Fruit fly (Drosophila melanogaster) whole organism, embryonic: ENCODE results near the gene cd.
A peak's percentile ranks its signal among the peaks of the same experiment; 100 is the strongest.

ENCODE experiments used
- Ada2b ChIP-seq: fragments of 200-800 bp; sonication (Bioruptor generic); IDR thresholded peaks from 2 replicates; pipeline ENCODE4 v1.3.6; 2022; ENCODE audit warnings: missing biosample characterization, missing genetic modification characterization
- CG10267 ChIP-seq: fragments of 200-800 bp; sonication (Bioruptor generic); optimal IDR thresholded peaks from 2 replicates; lab custom pipeline; 2018; ENCODE audit warnings: missing biosample characterization, mild to moderate bottlenecking, missing genetic modification characterization, moderate library complexity
- CG10959 ChIP-seq: fragments of 200-800 bp; sonication (Bioruptor generic); IDR thresholded peaks from 2 replicates; pipeline ENCODE4 v1.3.6; 2022; ENCODE audit warnings: missing biosample characterization, missing genetic modification characterization
- CG11695 ChIP-seq: fragments of 200-800 bp; sonication (Bioruptor generic); IDR thresholded peaks from 3 replicates; pipeline ENCODE4 v1.3.6; 2022; ENCODE audit warnings: missing biosample characterization, missing genetic modification characterization
- CG12104 ChIP-seq: fragments of 200-800 bp; sonication (Bioruptor generic); optimal IDR thresholded peaks from 3 replicates; lab custom pipeline; 2016; ENCODE audit warnings: missing biosample characterization, missing genetic modification characterization
- CG12236 ChIP-seq: fragments of 200-800 bp; sonication (Bioruptor generic); optimal IDR thresholded peaks from 2 replicates; lab custom pipeline; 2016; ENCODE audit warnings: missing biosample characterization, missing genetic modification characterization
- CG12769 ChIP-seq: fragments of 200-800 bp; sonication (Bioruptor generic); optimal IDR thresholded peaks from 2 replicates; lab custom pipeline; 2019; ENCODE audit warnings: missing biosample characterization, mild to moderate bottlenecking, missing genetic modification characterization, moderate library complexity
- CG13287 ChIP-seq: fragments of 200-800 bp; sonication (Bioruptor generic); IDR thresholded peaks from 2 replicates; pipeline ENCODE4 v1.3.6; 2022; ENCODE audit warnings: missing biosample characterization, missing genetic modification characterization; ENCODE audit not compliant: partially characterized antibody
- CG13424 ChIP-seq: fragments of 200-800 bp; sonication (Bioruptor generic); optimal IDR thresholded peaks from 2 replicates; lab custom pipeline; 2019; ENCODE audit warnings: missing biosample characterization, mild to moderate bottlenecking, missing genetic modification characterization, moderate library complexity
- CG15269 ChIP-seq: fragments of 200-800 bp; sonication (Bioruptor generic); optimal IDR thresholded peaks from 2 replicates; lab custom pipeline; 2018; ENCODE audit warnings: missing biosample characterization, mild to moderate bottlenecking, missing genetic modification characterization, moderate library complexity
- CG16863 ChIP-seq: fragments of 200-800 bp; sonication (Bioruptor generic); optimal IDR thresholded peaks from 3 replicates; lab custom pipeline; 2016; ENCODE audit warnings: missing biosample characterization, missing genetic modification characterization
- CG17361 ChIP-seq: fragments of 200-800 bp; sonication (Bioruptor generic); IDR thresholded peaks from 3 replicates; pipeline ENCODE4 v1.3.6; 2022; ENCODE audit warnings: missing biosample characterization, missing genetic modification characterization
- CG17385 ChIP-seq: fragments of 200-800 bp; sonication (Bioruptor generic); optimal IDR thresholded peaks from 3 replicates; lab custom pipeline; 2018; ENCODE audit warnings: missing biosample characterization, mild to moderate bottlenecking, missing genetic modification characterization
- CG18599 ChIP-seq: fragments of 200-800 bp; sonication (Bioruptor generic); optimal IDR thresholded peaks from 3 replicates; lab custom pipeline; 2017; ENCODE audit warnings: missing biosample characterization, missing genetic modification characterization, mild to moderate bottlenecking, moderate library complexity, missing genetic modification reagents
- CG2120 ChIP-seq: fragments of 200-800 bp; sonication (Bioruptor generic); optimal IDR thresholded peaks from 3 replicates; lab custom pipeline; 2016; ENCODE audit warnings: missing biosample characterization, missing genetic modification characterization
- CG2712 ChIP-seq: fragments of 200-800 bp; optimal IDR thresholded peaks from 3 replicates; lab custom pipeline; 2019; ENCODE audit warnings: missing biosample characterization, mild to moderate bottlenecking, missing genetic modification characterization, moderate library complexity
- CG3163 ChIP-seq: fragments of 200-800 bp; sonication (Bioruptor generic); optimal IDR thresholded peaks from 3 replicates; lab custom pipeline; 2016; ENCODE audit warnings: missing biosample characterization, missing genetic modification characterization
- CG34422 ChIP-seq: fragments of 200-800 bp; sonication (Bioruptor generic); IDR thresholded peaks from 3 replicates; pipeline ENCODE4 v1.3.6; 2022; ENCODE audit warnings: missing biosample characterization, missing genetic modification characterization
- CG4707 ChIP-seq: fragments of 200-800 bp; sonication (Bioruptor generic); optimal IDR thresholded peaks from 2 replicates; lab custom pipeline; 2018; ENCODE audit warnings: missing biosample characterization, mild to moderate bottlenecking, missing genetic modification characterization, moderate library complexity
- CG5245 ChIP-seq: fragments of 200-800 bp; sonication (Bioruptor generic); optimal IDR thresholded peaks from 3 replicates; lab custom pipeline; 2016; ENCODE audit warnings: missing biosample characterization, missing genetic modification characterization
- CG6175 ChIP-seq: fragments of 200-800 bp; sonication (Bioruptor generic); IDR thresholded peaks from 3 replicates; pipeline ENCODE4 v1.3.6; 2022; ENCODE audit warnings: missing biosample characterization, missing genetic modification characterization
- CG8290 ChIP-seq, 3 experiments: fragments of 200-800 bp; sonication (Bioruptor generic); optimal IDR thresholded peaks; 2 replicates each; lab custom pipeline; 2016 to 2019; ENCODE audit warnings: missing biosample characterization in 3 of 3, missing genetic modification characterization in 3 of 3, mild to moderate bottlenecking in 2 of 3, moderate library complexity in 1 of 3
- CG8388 ChIP-seq: fragments of 200-800 bp; sonication (Bioruptor generic); optimal IDR thresholded peaks from 2 replicates; lab custom pipeline; 2019; ENCODE audit warnings: missing biosample characterization, mild to moderate bottlenecking, missing genetic modification characterization, moderate library complexity
- CG9727 ChIP-seq: fragments of 200-800 bp; sonication (Bioruptor generic); optimal IDR thresholded peaks from 3 replicates; lab custom pipeline; 2017; ENCODE audit warnings: missing biosample characterization, mild to moderate bottlenecking, missing genetic modification characterization
- Chrac-16 ChIP-seq: fragments of 200-800 bp; sonication (Bioruptor generic); optimal IDR thresholded peaks from 3 replicates; lab custom pipeline; 2016; ENCODE audit warnings: missing biosample characterization, missing genetic modification characterization
- Dbx ChIP-seq: fragments of 200-800 bp; sonication (Bioruptor generic); IDR thresholded peaks from 3 replicates; pipeline ENCODE4 v1.3.6; 2022; ENCODE audit warnings: missing biosample characterization, missing genetic modification characterization
- Gug ChIP-seq: fragments of 200-800 bp; sonication (Bioruptor generic); IDR thresholded peaks from 4 replicates; pipeline ENCODE4 v1.3.6; 2022; ENCODE audit warnings: missing biosample characterization, missing genetic modification characterization
- H15 ChIP-seq: fragments of 200-800 bp; sonication (Bioruptor generic); IDR thresholded peaks from 3 replicates; pipeline ENCODE4 v1.3.6; 2022; ENCODE audit warnings: missing biosample characterization, missing genetic modification characterization
- Myb ChIP-seq: fragments of 200-800 bp; sonication (Bioruptor generic); optimal IDR thresholded peaks from 2 replicates; lab custom pipeline; 2016; ENCODE audit warnings: missing biosample characterization, missing genetic modification characterization
- NfI ChIP-seq: fragments of 200-800 bp; sonication (Bioruptor generic); optimal IDR thresholded peaks from 3 replicates; lab custom pipeline; 2018; ENCODE audit warnings: missing biosample characterization, mild to moderate bottlenecking, missing genetic modification characterization, moderate library complexity
- Ptx1 ChIP-seq: fragments of 200-800 bp; sonication (Bioruptor generic); IDR thresholded peaks from 2 replicates; pipeline ENCODE4 v1.3.6; 2022; ENCODE audit warnings: missing biosample characterization, missing genetic modification characterization
- Side ChIP-seq: fragments of 200-800 bp; sonication (Bioruptor generic); optimal IDR thresholded peaks from 2 replicates; lab custom pipeline; 2016; ENCODE audit warnings: missing biosample characterization, missing genetic modification characterization
- bigmax ChIP-seq: fragments of 200-800 bp; sonication (Bioruptor generic); optimal IDR thresholded peaks from 2 replicates; lab custom pipeline; 2018; ENCODE audit warnings: missing biosample characterization, mild to moderate bottlenecking, missing genetic modification characterization
- danr ChIP-seq: fragments of 200-800 bp; sonication (Bioruptor generic); IDR thresholded peaks from 2 replicates; pipeline ENCODE4 v1.3.6; 2022; ENCODE audit warnings: missing biosample characterization, missing genetic modification characterization
- dimm ChIP-seq: fragments of 200-800 bp; sonication (Bioruptor generic); IDR thresholded peaks from 2 replicates; pipeline ENCODE4 v1.3.6; 2022; ENCODE audit warnings: missing biosample characterization, missing genetic modification characterization
- dmrt99B ChIP-seq: fragments of 200-800 bp; sonication (Bioruptor generic); optimal IDR thresholded peaks from 2 replicates; lab custom pipeline; 2018; ENCODE audit warnings: missing biosample characterization, mild to moderate bottlenecking, missing genetic modification characterization, moderate library complexity
- esg ChIP-seq: fragments of 200-800 bp; sonication (Bioruptor generic); conservative IDR thresholded peaks from 2 replicates; pipeline ENCODE4 v1.3.6; 2022; ENCODE audit warnings: missing biosample characterization, missing genetic modification characterization
- fd96Cb ChIP-seq: fragments of 200-800 bp; sonication (Bioruptor generic); optimal IDR thresholded peaks from 2 replicates; lab custom pipeline; 2018; ENCODE audit warnings: missing biosample characterization, mild to moderate bottlenecking, missing genetic modification characterization, moderate library complexity
- ind ChIP-seq: fragments of 200-800 bp; sonication (Bioruptor generic); optimal IDR thresholded peaks from 3 replicates; lab custom pipeline; 2016; ENCODE audit warnings: missing biosample characterization, missing genetic modification characterization
- lola ChIP-seq, 3 experiments: fragments of >200 bp in 2 of 3; fragments of 200-800 bp in 1 of 3; sonication (Bioruptor generic) in 1 of 3; optimal IDR thresholded peaks; 2 replicates each; lab custom pipeline; 2017 to 2019; ENCODE audit warnings: missing biosample characterization in 3 of 3, missing genetic modification characterization in 3 of 3, mild to moderate bottlenecking in 1 of 3, moderate library complexity in 1 of 3
- nmo ChIP-seq: fragments of 200-800 bp; sonication (Bioruptor generic); optimal IDR thresholded peaks from 2 replicates; lab custom pipeline; 2018; ENCODE audit warnings: missing biosample characterization, mild to moderate bottlenecking, missing genetic modification characterization, moderate library complexity
- phol ChIP-seq: fragments of 200-800 bp; sonication (Bioruptor generic); optimal IDR thresholded peaks from 3 replicates; lab custom pipeline; 2018; ENCODE audit warnings: missing biosample characterization, mild to moderate bottlenecking, missing genetic modification characterization, moderate library complexity
- pita ChIP-seq: fragments of 200-800 bp; sonication (Bioruptor generic); optimal IDR thresholded peaks from 2 replicates; lab custom pipeline; 2017; ENCODE audit warnings: missing biosample characterization, mild to moderate bottlenecking, missing genetic modification characterization
- sc ChIP-seq, 3 experiments: fragments of >200 bp in 2 of 3; fragments of 200-800 bp in 1 of 3; sonication (Bioruptor generic) in 1 of 3; optimal IDR thresholded peaks; 2 replicates in 2 of 3; 3 replicates in 1 of 3; lab custom pipeline; 2017; ENCODE audit warnings: mild to moderate bottlenecking in 1 of 3, missing biosample characterization in 1 of 3, missing genetic modification characterization in 1 of 3, missing genetic modification reagents in 1 of 3
- sr ChIP-seq: fragments of 200-800 bp; sonication (Bioruptor generic); IDR thresholded peaks from 3 replicates; pipeline ENCODE4 v1.3.6; 2022; ENCODE audit warnings: missing biosample characterization, missing genetic modification characterization
- tin ChIP-seq: fragments of 200-800 bp; sonication (Bioruptor generic); optimal IDR thresholded peaks from 3 replicates; lab custom pipeline; 2016; ENCODE audit warnings: missing biosample characterization, missing genetic modification characterization
- zf30C ChIP-seq: fragments of 200-800 bp; sonication (Bioruptor generic); optimal IDR thresholded peaks from 3 replicates; lab custom pipeline; 2018; ENCODE audit warnings: missing biosample characterization, mild to moderate bottlenecking, missing genetic modification characterization
- zfh1 ChIP-seq: fragments of 200-800 bp; sonication (Bioruptor generic); IDR thresholded peaks from 3 replicates; pipeline ENCODE4 v1.3.6; 2022; ENCODE audit warnings: missing biosample characterization, missing genetic modification characterization
- zfh2 ChIP-seq: fragments of 200-800 bp; sonication (Bioruptor generic); optimal IDR thresholded peaks from 2 replicates; lab custom pipeline; 2016; ENCODE audit warnings: missing biosample characterization, missing genetic modification characterization

The cd gene

DNA sequence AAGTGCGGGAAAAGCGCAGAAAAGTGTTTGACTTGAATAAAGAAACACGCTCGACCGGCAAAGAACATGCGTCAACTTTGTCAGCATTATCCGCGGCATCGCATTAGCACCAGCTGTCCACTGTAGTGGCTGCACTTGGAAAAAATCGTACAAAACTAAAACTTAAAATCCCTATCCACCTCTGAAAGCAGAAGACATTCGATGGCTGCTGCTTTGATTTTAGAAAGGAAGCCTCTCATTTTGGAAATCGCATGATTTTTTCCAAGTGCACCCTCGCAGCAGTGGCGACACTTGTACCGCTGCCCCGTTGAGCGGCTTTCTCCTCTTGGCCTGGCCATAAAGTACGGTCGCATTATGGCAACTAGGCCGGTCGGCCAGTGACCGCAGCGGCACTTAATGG is 30.5 kb upstream of the cd start (continued):
- peak; percentile 27 for TF ChIP-seq tin (GFP tag; lab: Kevin White, UChicago)
- TF ChIP-seq Dbx (GFP tag; lab: Robert Waterston, UW), result peak; percentile 46; the same call in 1 of the 3 replicates
- peak; percentile 30 for TF ChIP-seq CG9727 (GFP tag; lab: Kevin White, UChicago)
- peak; percentile 48 for TF ChIP-seq phol (tag; lab: Kevin White, UChicago)
- no peak for TF ChIP-seq pita (GFP tag; lab: Kevin White, UChicago)
- TF ChIP-seq dmrt99B (tag; lab: Kevin White, UChicago), result peak; percentile 54
- 0 out of 3 replicates have a peak, but pooled peaks have one; percentile 31 for TF ChIP-seq sr (GFP tag; lab: Robert Waterston, UW)
- peak; percentile 43 for TF ChIP-seq fd96Cb (tag; lab: Kevin White, UChicago)
- TF ChIP-seq zfh2 (GFP tag; lab: Kevin White, UChicago), result no peak
- TF ChIP-seq CG17385, result peak; percentile 38
- TF ChIP-seq lola (GFP tag; optimal IDR thresholded peaks at IDR 0.05; lab: Kevin White, UChicago), result no peak
- TF ChIP-seq CG12236 (GFP tag; lab: Kevin White, UChicago), result peak; percentile 37
- peak; percentile 62; the same call in 3 of the 4 replicates for TF ChIP-seq Gug (GFP tag; lab: Robert Waterston, UW)
- no peak for TF ChIP-seq CG10267 (tag; lab: Kevin White, UChicago)
- TF ChIP-seq CG13287 (GFP tag; lab: Robert Waterston, UW), result no peak
- TF ChIP-seq CG12769 (tag; lab: Kevin White, UChicago), result peak; percentile 26
- peak; percentile 18 for TF ChIP-seq CG16863 (GFP tag; lab: Kevin White, UChicago)
- 0 out of 3 replicates have a peak, but pooled peaks have one; percentile 22 for TF ChIP-seq CG17361 (GFP tag; lab: Robert Waterston, UW)
- TF ChIP-seq sc (optimal IDR thresholded peaks at IDR 0.05; lab: Kevin White, UChicago), result no peak
- TF ChIP-seq sc (GFP tag; optimal IDR thresholded peaks at IDR 0.05; lab: Kevin White, UChicago), result peak; percentile 30
- peak; percentile 12 for TF ChIP-seq Myb (GFP tag; lab: Kevin White, UChicago)
- TF ChIP-seq CG15269 (tag; lab: Kevin White, UChicago), result peak; percentile 21
- TF ChIP-seq CG10959, result 0 out of 2 replicates have a peak, but pooled peaks have one; percentile 43
- TF ChIP-seq Side (GFP tag; lab: Kevin White, UChicago), result peak; percentile 15
- no peak for TF ChIP-seq zf30C
- TF ChIP-seq CG2712 (tag; lab: Kevin White, UChicago), result peak; percentile 45
- TF ChIP-seq bigmax (GFP tag; lab: Kevin White, UChicago), result no peak
- TF ChIP-seq NfI (GFP tag; lab: Kevin White, UChicago), result peak; percentile 29
- TF ChIP-seq danr (GFP tag; lab: Robert Waterston, UW), result peak; percentile 26; the same call in 1 of the 2 replicates
- peak; percentile 47 for TF ChIP-seq CG2120 (GFP tag; lab: Kevin White, UChicago)
- peak; percentile 47; the same call in 1 of the 2 replicates for TF ChIP-seq Ptx1 (GFP tag; lab: Robert Waterston, UW)
- peak; percentile 24 for TF ChIP-seq Chrac-16 (GFP tag; lab: Kevin White, UChicago)
- peak; percentile 33 for TF ChIP-seq CG8388 (GFP tag; lab: Kevin White, UChicago)
- peak; percentile 59 for TF ChIP-seq nmo (GFP tag; lab: Kevin White, UChicago)
- TF ChIP-seq CG5245 (GFP tag; lab: Kevin White, UChicago), result peak; percentile 51
- peak; percentile 17 for TF ChIP-seq CG4707 (GFP tag; lab: Kevin White, UChicago)
- TF ChIP-seq dimm (GFP tag; lab: Robert Waterston, UW), result 0 out of 2 replicates have a peak, but pooled peaks have one; percentile 37
- peak; percentile 32 for TF ChIP-seq CG13424 (tag; lab: Kevin White, UChicago)
- peak; percentile 68; the same call in 2 of the 3 replicates for TF ChIP-seq zfh1
- TF ChIP-seq CG8290 (GFP tag; optimal IDR thresholded peaks at IDR 0.05; lab: Kevin White, UChicago), result no peak
- TF ChIP-seq CG8290 (tag; optimal IDR thresholded peaks at IDR 0.05; lab: Kevin White, UChicago), result peak in 1 of 2 experiments; percentile 33
- TF ChIP-seq CG12104 (GFP tag; lab: Kevin White, UChicago), result no peak
- peak; percentile 55; the same call in 1 of the 3 replicates for TF ChIP-seq CG34422 (GFP tag; lab: Robert Waterston, UW)
- TF ChIP-seq esg (GFP tag; lab: Robert Waterston, UW), result peak; percentile 48; the same call in 1 of the 2 replicates
- 0 out of 3 replicates have a peak, but pooled peaks have one; percentile 23 for TF ChIP-seq CG11695 (GFP tag; lab: Robert Waterston, UW)
- no peak for TF ChIP-seq CG6175 (GFP tag; lab: Robert Waterston, UW)
- TF ChIP-seq CG18599 (GFP tag; lab: Kevin White, UChicago), result peak; percentile 47
- TF ChIP-seq CG3163 (GFP tag; lab: Kevin White, UChicago), result no peak
- TF ChIP-seq H15 (GFP tag; lab: Robert Waterston, UW), result 0 out of 3 replicates have a peak, but pooled peaks have one; percentile 38
- TF ChIP-seq Ada2b (GFP tag; lab: Robert Waterston, UW), result peak; percentile 70
- peak; percentile 51 for TF ChIP-seq ind
